Fruit fly (Drosophila melanogaster): ENCODE data around the gene CG42541.

DNA sequence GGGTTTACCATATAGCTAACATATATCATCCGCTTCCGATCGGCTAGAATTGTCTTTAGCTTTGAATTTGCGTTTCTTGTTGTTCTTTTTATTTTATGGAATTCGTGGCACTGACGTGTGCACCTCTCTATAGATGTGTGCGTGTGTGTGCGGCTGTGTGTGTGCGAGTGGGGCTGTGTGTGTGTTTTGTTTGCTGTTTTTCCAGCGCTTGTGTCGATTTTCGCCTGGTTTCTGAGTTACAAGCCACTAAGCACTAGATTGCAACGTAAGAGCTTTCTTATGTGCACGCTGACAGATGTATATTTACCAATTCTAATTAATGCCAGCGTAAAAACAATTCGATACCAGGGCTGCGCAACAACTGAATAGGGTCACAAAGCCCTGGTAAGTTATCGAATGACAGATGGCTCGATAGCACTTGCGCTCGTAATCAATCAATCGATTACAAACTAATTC lies 34.6 kb upstream of the CG42541 start, which contains the start of gene lva:
- TF ChIP-seq Rel (GFP tag; optimal IDR thresholded peaks at IDR 0.05) = no peak
- TF ChIP-seq Rel (tag; optimal IDR thresholded peaks at IDR 0.05) = peak; percentile 37
- TF ChIP-seq Jra (GFP tag; optimal IDR thresholded peaks at IDR 0.05) = no peak

All from whole organism, wandering third instar larva.